Worm (Caenorhabditis elegans) whole organism, L1 larva: ENCODE data around the gene ZK353.9.

Experiments
- C16A3.4 ChIP-seq: fragments of 150-350 bp; optimal IDR thresholded peaks from 2 replicates; lab custom pipeline; 2014; ENCODE audit warnings: missing biosample characterization, missing genetic modification characterization
- C34B4.2 ChIP-seq: sonication (generic microtip); optimal IDR thresholded peaks from 2 replicates; lab custom pipeline; 2017; ENCODE audit warnings: mild to moderate bottlenecking, missing genetic modification characterization, missing compliant biosample characterization
- F16B12.6 ChIP-seq: fragments of 150-350 bp; optimal IDR thresholded peaks from 2 replicates; lab custom pipeline; 2014; ENCODE audit warnings: missing biosample characterization, missing genetic modification characterization
- ama-1 ChIP-seq: fragments of 150-350 bp; optimal IDR thresholded peaks from 2 replicates; lab custom pipeline; 2014
- blmp-1 ChIP-seq: fragments of 150-350 bp; optimal IDR thresholded peaks from 2 replicates; lab custom pipeline; 2014; ENCODE audit warnings: missing biosample characterization, missing genetic modification characterization
- ceh-8 ChIP-seq: fragments of 200-800 bp; sonication (Bioruptor generic); optimal IDR thresholded peaks from 2 replicates; lab custom pipeline; 2018; ENCODE audit warnings: mild to moderate bottlenecking, missing genetic modification characterization, moderate library complexity, missing compliant biosample characterization
- ceh-88 ChIP-seq: fragments of 200-800 bp; sonication (Bioruptor generic); IDR thresholded peaks from 2 replicates; pipeline ENCODE4 v1.3.6; 2022; ENCODE audit warnings: missing genetic modification characterization, missing compliant biosample characterization
- ceh-90 ChIP-seq: sonication (generic microtip); optimal IDR thresholded peaks from 2 replicates; lab custom pipeline; 2016; ENCODE audit warnings: missing genetic modification characterization, missing compliant biosample characterization
- ces-1 ChIP-seq: fragments of 150-350 bp; optimal IDR thresholded peaks from 2 replicates; lab custom pipeline; 2014; ENCODE audit warnings: missing biosample characterization, missing genetic modification reagents, missing genetic modification characterization
- efl-1 ChIP-seq, 4 experiments: fragments of 150-350 bp; optimal IDR thresholded peaks in 3 of 4; peaks in 1 of 4; 1 replicate in 1 of 4; 2 replicates in 3 of 4; lab custom pipeline; 2014; ENCODE audit warnings: missing biosample characterization in 2 of 4, missing genetic modification characterization in 2 of 4, missing genetic modification reagents in 2 of 4
- efl-3 ChIP-seq: fragments of 200-800 bp; sonication (Bioruptor generic); optimal IDR thresholded peaks from 2 replicates; lab custom pipeline; 2018; ENCODE audit warnings: mild to moderate bottlenecking, missing genetic modification characterization, missing compliant biosample characterization
- elt-2 ChIP-seq: sonication (generic microtip); optimal IDR thresholded peaks from 2 replicates; lab custom pipeline; 2016; ENCODE audit warnings: missing genetic modification characterization, mild to moderate bottlenecking, inconsistent platforms, missing compliant biosample characterization, missing genetic modification reagents
- ets-5 ChIP-seq: fragments of 200-800 bp; sonication (Bioruptor generic); IDR thresholded peaks from 2 replicates; pipeline ENCODE4 v1.3.6; 2022; ENCODE audit warnings: missing genetic modification characterization, missing compliant biosample characterization
- fkh-10 ChIP-seq: sonication (generic microtip); optimal IDR thresholded peaks from 2 replicates; lab custom pipeline; 2017; ENCODE audit warnings: missing biosample characterization, missing genetic modification reagents, missing genetic modification characterization
- hlh-17 ChIP-seq: fragments of 200-800 bp; sonication (Bioruptor generic); optimal IDR thresholded peaks from 2 replicates; lab custom pipeline; 2018; ENCODE audit warnings: missing genetic modification characterization, mild to moderate bottlenecking, missing compliant biosample characterization, moderate library complexity, borderline replicate concordance
- jun-1 ChIP-seq: fragments of 150-350 bp; optimal IDR thresholded peaks from 2 replicates; lab custom pipeline; 2014; ENCODE audit warnings: missing biosample characterization, missing genetic modification reagents, missing genetic modification characterization
- lin-13 ChIP-seq: fragments of 150-350 bp; optimal IDR thresholded peaks from 2 replicates; lab custom pipeline; 2014; ENCODE audit warnings: missing biosample characterization, missing genetic modification reagents, missing genetic modification characterization
- lin-14 ChIP-seq: fragments of 200-800 bp; sonication (Bioruptor generic); optimal IDR thresholded peaks from 2 replicates; lab custom pipeline; 2018; ENCODE audit warnings: mild to moderate bottlenecking, missing genetic modification characterization, moderate library complexity, missing compliant biosample characterization
- lir-3 ChIP-seq: sonication (generic microtip); optimal IDR thresholded peaks from 2 replicates; lab custom pipeline; 2016; ENCODE audit warnings: mild to moderate bottlenecking, missing genetic modification characterization, moderate library complexity, missing compliant biosample characterization; ENCODE audit not compliant: poor library complexity
- lsy-2 ChIP-seq, 2 experiments: fragments of 150-350 bp; optimal IDR thresholded peaks; 2 replicates each; lab custom pipeline; 2014; ENCODE audit warnings: missing biosample characterization in 2 of 2, missing genetic modification characterization in 2 of 2
- mab-9 ChIP-seq: fragments of 200-800 bp; sonication (Bioruptor generic); IDR thresholded peaks from 2 replicates; pipeline ENCODE4 v1.3.6; 2022; ENCODE audit warnings: missing genetic modification reagents, missing genetic modification characterization, missing compliant biosample characterization
- mep-1 ChIP-seq: fragments of 150-350 bp; optimal IDR thresholded peaks from 2 replicates; lab custom pipeline; 2014; ENCODE audit warnings: missing biosample characterization, missing genetic modification characterization
- nhr-11 ChIP-seq: fragments of 150-350 bp; optimal IDR thresholded peaks from 2 replicates; lab custom pipeline; 2014; ENCODE audit warnings: missing biosample characterization, missing genetic modification characterization
- nhr-12 ChIP-seq: sonication (generic microtip); optimal IDR thresholded peaks from 2 replicates; lab custom pipeline; 2017; ENCODE audit warnings: missing biosample characterization, missing genetic modification characterization
- nhr-20 ChIP-seq: sonication (generic microtip); optimal IDR thresholded peaks from 2 replicates; lab custom pipeline; 2016; ENCODE audit warnings: mild to moderate bottlenecking, missing genetic modification characterization, missing compliant biosample characterization
- nhr-237 ChIP-seq: fragments of 150-350 bp; optimal IDR thresholded peaks from 2 replicates; lab custom pipeline; 2014; ENCODE audit warnings: missing biosample characterization, missing genetic modification characterization
- nhr-47 ChIP-seq: sonication (generic microtip); optimal IDR thresholded peaks from 2 replicates; lab custom pipeline; 2016; ENCODE audit warnings: mild to moderate bottlenecking, missing genetic modification characterization, moderate library complexity, missing compliant biosample characterization
- nhr-71 ChIP-seq: sonication (generic microtip); optimal IDR thresholded peaks from 2 replicates; lab custom pipeline; 2016; ENCODE audit warnings: mild to moderate bottlenecking, missing genetic modification characterization, moderate library complexity, missing compliant biosample characterization
- nhr-76 ChIP-seq: sonication (generic microtip); optimal IDR thresholded peaks from 2 replicates; lab custom pipeline; 2017; ENCODE audit warnings: missing biosample characterization, missing genetic modification characterization
- nhr-77 ChIP-seq: fragments of 150-350 bp; optimal IDR thresholded peaks from 2 replicates; lab custom pipeline; 2014; ENCODE audit warnings: missing biosample characterization, missing genetic modification characterization
- nhr-84 ChIP-seq: sonication (generic microtip); optimal IDR thresholded peaks from 2 replicates; lab custom pipeline; 2017; ENCODE audit warnings: missing biosample characterization, missing genetic modification characterization
- nhr-90 ChIP-seq: sonication (generic microtip); optimal IDR thresholded peaks from 2 replicates; lab custom pipeline; 2016; ENCODE audit warnings: mild to moderate bottlenecking, missing genetic modification characterization, missing compliant biosample characterization; ENCODE audit not compliant: poor library complexity
- pag-3 ChIP-seq: sonication (generic microtip); optimal IDR thresholded peaks from 2 replicates; lab custom pipeline; 2017; ENCODE audit warnings: missing genetic modification characterization, mild to moderate bottlenecking, missing compliant biosample characterization, antibody characterized with exemption, borderline replicate concordance; ENCODE audit not compliant: insufficient read depth
- pax-3 ChIP-seq: fragments of 200-800 bp; sonication (Bioruptor generic); optimal IDR thresholded peaks from 2 replicates; lab custom pipeline; 2018; ENCODE audit warnings: mild to moderate bottlenecking, missing genetic modification characterization, moderate library complexity, missing compliant biosample characterization
- pqm-1 ChIP-seq: sonication (generic microtip); optimal IDR thresholded peaks from 3 replicates; lab custom pipeline; 2017; ENCODE audit warnings: missing biosample characterization, missing genetic modification characterization
- snpc-4 ChIP-seq: fragments of 150-350 bp; optimal IDR thresholded peaks from 2 replicates; lab custom pipeline; 2014; ENCODE audit warnings: missing biosample characterization, missing genetic modification characterization
- sox-4 ChIP-seq: sonication (generic microtip); optimal IDR thresholded peaks from 2 replicates; lab custom pipeline; 2016; ENCODE audit warnings: missing genetic modification characterization, missing compliant biosample characterization
- sptf-1 ChIP-seq: fragments of 150-350 bp; optimal IDR thresholded peaks from 2 replicates; lab custom pipeline; 2014; ENCODE audit warnings: missing biosample characterization, missing genetic modification characterization
- sup-37 ChIP-seq: fragments of 200-800 bp; sonication (Bioruptor generic); optimal IDR thresholded peaks from 2 replicates; lab custom pipeline; 2018; ENCODE audit warnings: mild to moderate bottlenecking, missing genetic modification characterization, missing compliant biosample characterization
- swsn-7 ChIP-seq: sonication (generic microtip); optimal IDR thresholded peaks from 2 replicates; lab custom pipeline; 2016; ENCODE audit warnings: missing genetic modification characterization, missing compliant biosample characterization
- unc-130 ChIP-seq: fragments of 150-350 bp; optimal IDR thresholded peaks from 2 replicates; lab custom pipeline; 2017; ENCODE audit warnings: missing biosample characterization, missing genetic modification characterization, inconsistent platforms
- unc-30 ChIP-seq: sonication (generic microtip); optimal IDR thresholded peaks from 2 replicates; lab custom pipeline; 2017; ENCODE audit warnings: missing biosample characterization, missing genetic modification characterization
- unc-62 ChIP-seq: fragments of 150-350 bp; optimal IDR thresholded peaks from 2 replicates; lab custom pipeline; 2014; ENCODE audit warnings: missing biosample characterization, missing genetic modification reagents, missing genetic modification characterization
- unc-86 ChIP-seq: sonication (generic microtip); optimal IDR thresholded peaks from 2 replicates; lab custom pipeline; 2016; ENCODE audit warnings: missing genetic modification characterization, missing compliant biosample characterization
- xbp-1 ChIP-seq: sonication (generic microtip); optimal IDR thresholded peaks from 2 replicates; lab custom pipeline; 2016; ENCODE audit warnings: missing genetic modification characterization, missing compliant biosample characterization
- zip-4 ChIP-seq: fragments of 200-800 bp; sonication (Bioruptor generic); optimal IDR thresholded peaks from 2 replicates; lab custom pipeline; 2018; ENCODE audit warnings: mild to moderate bottlenecking, missing genetic modification characterization, moderate library complexity, missing compliant biosample characterization

ZK353.9 gene

ce11 chrIII:8411976-8412375 lies 2.7 kb downstream of the ZK353.9 start (continued):
- TF ChIP-seq zip-4 (GFP tag; lab: Kevin White, UChicago): peak; percentile 7
- no peak for TF ChIP-seq unc-130 (tag; lab: Kevin White, UChicago)
- no peak for TF ChIP-seq ceh-8
- no peak for TF ChIP-seq pag-3 (tag; lab: Kevin White, UChicago)
- no peak for TF ChIP-seq C34B4.2 (tag; lab: Kevin White, UChicago)
- no peak for TF ChIP-seq nhr-84
- TF ChIP-seq sptf-1 (tag; lab: Kevin White, UChicago): no peak
- no peak for TF ChIP-seq sox-4 (tag; lab: Kevin White, UChicago)
- no peak for TF ChIP-seq nhr-12
- TF ChIP-seq lir-3: no peak
- TF ChIP-seq lsy-2 (tag; optimal IDR thresholded peaks at IDR 0.05; lab: Kevin White, UChicago): peak; percentile 84 to 93

ce11 chrIII:8413501-8413900 lies 4.2 kb downstream of the ZK353.9 start:
- peak; percentile 55 for TF ChIP-seq ceh-8
- TF ChIP-seq unc-86 (tag; lab: Kevin White, UChicago): no peak
- TF ChIP-seq nhr-90: no peak
- TF ChIP-seq pag-3 (tag; lab: Kevin White, UChicago): no peak

ce11 chrIII:8416871-8417191 lies 7.5 kb downstream of the ZK353.9 start:
- no peak for TF ChIP-seq snpc-4 (tag; lab: Kevin White, UChicago)
- TF ChIP-seq blmp-1 (tag; lab: Kevin White, UChicago): peak; percentile 84
- TF ChIP-seq ces-1 (GFP tag; lab: Kevin White, UChicago): peak; percentile 92
- TF ChIP-seq mep-1 (tag; lab: Kevin White, UChicago): peak; percentile 8
- TF ChIP-seq efl-3 (GFP tag; lab: Kevin White, UChicago): no peak
- TF ChIP-seq, all 84 proteins: peak for 3

- TF ChIP-seq ceh-88 (peak; percentile 65), nhr-76 (tag; lab: Kevin White, UChicago) (peak; percentile 28), nhr-77 (tag; lab: Kevin White, UChicago) (peak; percentile 89), nhr-71 (tag; lab: Kevin White, UChicago) (peak; percentile 98), ama-1 (lab: Kevin White, UChicago) (no peak), xbp-1 (peak; percentile 99), lin-14 (GFP tag; lab: Kevin White, UChicago) (peak; percentile 98), elt-2 (tag; lab: Kevin White, UChicago) (peak; percentile 81), ceh-90 (peak; percentile 6), nhr-47 (peak; percentile 95), sup-37 (GFP tag; lab: Kevin White, UChicago) (peak; percentile 80), pag-3 (tag; lab: Kevin White, UChicago) (no peak), hlh-17 (GFP tag; lab: Kevin White, UChicago) (no peak), pqm-1 (tag; lab: Kevin White, UChicago) (no peak), fkh-10 (GFP tag; lab: Kevin White, UChicago) (peak; percentile 89), jun-1 (tag; lab: Kevin White, UChicago) (peak; percentile 87), nhr-11 (tag; lab: Kevin White, UChicago) (peak; percentile 82), efl-1 (optimal IDR thresholded peaks at IDR 0.05; lab: Kevin White, UChicago) (peak; percentile 85 to 87), efl-1 (GFP tag; optimal IDR thresholded peaks at IDR 0.05 in 1 of 2; lab: Kevin White, UChicago) (peak; percentile 53 to 95), unc-62 (GFP tag; lab: Kevin White, UChicago) (no peak), C16A3.4 (tag; lab: Kevin White, UChicago) (peak; percentile 84), nhr-20 (tag; lab: Kevin White, UChicago) (peak; percentile 95), swsn-7 (peak; percentile 96), unc-30 (tag; lab: Kevin White, UChicago) (no peak), C34B4.2 (tag; lab: Kevin White, UChicago) (peak; percentile 8), ets-5 (GFP tag; lab: Robert Waterston, UW) (no peak), F16B12.6 (tag; lab: Kevin White, UChicago) (no peak), pax-3 (tag; lab: Kevin White, UChicago) (peak; percentile 81), nhr-237 (tag; lab: Kevin White, UChicago) (peak; percentile 88), lin-13 (GFP tag; lab: Kevin White, UChicago) (peak; percentile 92), mab-9 (GFP tag; lab: Robert Waterston, UW) (no peak; the same call in none of the 2 replicates), ceh-8 (peak; percentile 90)
Measured at ce11 chrIII:8417192-8417967, 8.1 kb downstream of the ZK353.9 start.
